Worm (Caenorhabditis elegans) whole organism, midembryonic: Measurements from ENCODE around the gene zipt-7.2.

Experiments
- klf-2 ChIP-seq: fragments of 200-800 bp; sonication (Bioruptor generic); conservative IDR thresholded peaks from 2 replicates; pipeline ENCODE4 v1.3.6; 2022; ENCODE audit warnings: missing genetic modification reagents, missing genetic modification characterization, missing compliant biosample characterization
- med-1 ChIP-seq: sonication (generic microtip); optimal IDR thresholded peaks from 2 replicates; lab custom pipeline; 2017; ENCODE audit warnings: missing genetic modification characterization, mild to moderate bottlenecking, missing compliant biosample characterization, antibody characterized with exemption, missing genetic modification reagents; ENCODE audit not compliant: insufficient read depth
- ztf-23 ChIP-seq: fragments of 200-800 bp; sonication (Bioruptor generic); IDR thresholded peaks from 2 replicates; pipeline ENCODE4 v1.3.6; 2022; ENCODE audit warnings: missing genetic modification reagents, missing genetic modification characterization, missing compliant biosample characterization
- ztf-29 ChIP-seq: fragments of 200-800 bp; sonication (Bioruptor generic); IDR thresholded peaks from 2 replicates; pipeline ENCODE4 v1.3.6; 2022; ENCODE audit warnings: missing genetic modification reagents, missing genetic modification characterization, missing compliant biosample characterization

- TF ChIP-seq med-1 (GFP tag; lab: Kevin White, UChicago) (no peak), ztf-29 (GFP tag; lab: Robert Waterston, UW) (no peak), klf-2 (GFP tag; lab: Robert Waterston, UW) (no peak), ztf-23 (GFP tag; lab: Robert Waterston, UW) (no peak)
These were observed 29.7 kb upstream of the zipt-7.2 start, which contains the start of the genes olrn-1 and C02C6.14 for ce11 chrX:15537362-15537761.
